Worm (Caenorhabditis elegans): ENCODE data around the gene snb-1.

DNA sequence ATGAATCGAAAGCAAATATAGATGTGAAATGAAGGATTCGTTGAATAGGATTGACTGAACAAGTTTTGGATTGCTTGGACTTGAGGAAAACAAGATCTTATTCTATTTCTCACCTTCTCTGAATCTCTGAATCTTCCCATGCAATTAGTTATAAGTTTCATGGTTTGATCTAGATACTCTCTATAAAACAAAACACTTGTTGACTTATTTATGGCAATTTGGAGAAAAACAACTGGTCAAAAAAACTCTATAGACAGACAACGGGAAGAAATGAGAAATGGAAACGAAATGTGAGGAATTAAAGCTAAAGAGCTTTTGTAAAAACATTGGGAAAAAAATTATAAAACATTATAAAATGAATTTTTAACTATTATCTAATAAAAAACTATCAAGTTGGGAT is 38.4 kb upstream of the snb-1 start, which contains the start of gene W02F12.8:
- TF ChIP-seq mml-1 (tag; optimal IDR thresholded peaks at IDR 0.05) (no peak), zag-1 (tag; optimal IDR thresholded peaks at IDR 0.05) (no peak), nhr-23 (tag; optimal IDR thresholded peaks at IDR 0.05) (no peak), fos-1 (tag; optimal IDR thresholded peaks at IDR 0.05) (no peak), nhr-237 (tag; optimal IDR thresholded peaks at IDR 0.05) (no peak), ztf-11 (tag; optimal IDR thresholded peaks at IDR 0.05) (no peak), lin-15B (tag; optimal IDR thresholded peaks at IDR 0.05) (no peak), snpc-4 (tag; optimal IDR thresholded peaks at IDR 0.05) (no peak), ceh-28 (tag; optimal IDR thresholded peaks at IDR 0.05) (no peak), unc-62 (GFP tag; optimal IDR thresholded peaks at IDR 0.05) (no peak), nfya-1 (tag; optimal IDR thresholded peaks at IDR 0.05; ENCODE audit: insufficient read depth) (no peak), skn-1 (tag; optimal IDR thresholded peaks at IDR 0.05) (no peak), lin-39 (tag; optimal IDR thresholded peaks at IDR 0.05) (no peak), mdl-1 (tag; optimal IDR thresholded peaks at IDR 0.05) (no peak)

All from whole organism, L3 larva.